Worm (Caenorhabditis elegans) whole organism, L1 larva: ENCODE results near the gene sup-36.
A peak's percentile ranks its signal among the peaks of the same experiment; 100 is the strongest.

Experiments used
- C04F5.9 ChIP-seq: sonication (generic microtip); optimal IDR thresholded peaks from 2 replicates; lab custom pipeline; 2016; ENCODE audit warnings: missing genetic modification characterization, missing compliant biosample characterization
- C16A3.4 ChIP-seq: fragments of 150-350 bp; optimal IDR thresholded peaks from 2 replicates; lab custom pipeline; 2014; ENCODE audit warnings: missing biosample characterization, missing genetic modification characterization
- C34B4.2 ChIP-seq: sonication (generic microtip); optimal IDR thresholded peaks from 2 replicates; lab custom pipeline; 2017; ENCODE audit warnings: mild to moderate bottlenecking, missing genetic modification characterization, missing compliant biosample characterization
- F16B12.6 ChIP-seq: fragments of 150-350 bp; optimal IDR thresholded peaks from 2 replicates; lab custom pipeline; 2014; ENCODE audit warnings: missing biosample characterization, missing genetic modification characterization
- aha-1 ChIP-seq: fragments of 150-350 bp; optimal IDR thresholded peaks from 2 replicates; lab custom pipeline; 2014; ENCODE audit warnings: missing biosample characterization, missing genetic modification characterization
- alr-1 ChIP-seq: fragments of 200-800 bp; sonication (Bioruptor generic); optimal IDR thresholded peaks from 2 replicates; lab custom pipeline; 2018; ENCODE audit warnings: borderline replicate concordance, mild to moderate bottlenecking, missing genetic modification characterization, missing compliant biosample characterization
- ama-1 ChIP-seq: fragments of 150-350 bp; optimal IDR thresholded peaks from 2 replicates; lab custom pipeline; 2014
- blmp-1 ChIP-seq: fragments of 150-350 bp; optimal IDR thresholded peaks from 2 replicates; lab custom pipeline; 2014; ENCODE audit warnings: missing biosample characterization, missing genetic modification characterization
- ceh-63 ChIP-seq: fragments of 200-800 bp; sonication (Bioruptor generic); optimal IDR thresholded peaks from 2 replicates; lab custom pipeline; 2018; ENCODE audit warnings: mild to moderate bottlenecking, missing genetic modification characterization, missing compliant biosample characterization
- ceh-8 ChIP-seq: fragments of 200-800 bp; sonication (Bioruptor generic); optimal IDR thresholded peaks from 2 replicates; lab custom pipeline; 2018; ENCODE audit warnings: mild to moderate bottlenecking, missing genetic modification characterization, moderate library complexity, missing compliant biosample characterization
- ceh-88 ChIP-seq: fragments of 200-800 bp; sonication (Bioruptor generic); IDR thresholded peaks from 2 replicates; pipeline ENCODE4 v1.3.6; 2022; ENCODE audit warnings: missing genetic modification characterization, missing compliant biosample characterization
- ces-1 ChIP-seq: fragments of 150-350 bp; optimal IDR thresholded peaks from 2 replicates; lab custom pipeline; 2014; ENCODE audit warnings: missing biosample characterization, missing genetic modification reagents, missing genetic modification characterization
- dpl-1 ChIP-seq, 3 experiments: fragments of 150-350 bp in 2 of 3; sonication (generic microtip) in 1 of 3; optimal IDR thresholded peaks; 2 replicates each; lab custom pipeline; 2014 to 2017; ENCODE audit warnings: missing biosample characterization in 3 of 3, missing genetic modification characterization in 3 of 3, missing genetic modification reagents in 3 of 3
- dsc-1 ChIP-seq: sonication (generic microtip); optimal IDR thresholded peaks from 2 replicates; lab custom pipeline; 2016; ENCODE audit warnings: mild to moderate bottlenecking, missing genetic modification characterization, missing compliant biosample characterization
- efl-1 ChIP-seq, 4 experiments: fragments of 150-350 bp; optimal IDR thresholded peaks in 3 of 4; peaks in 1 of 4; 1 replicate in 1 of 4; 2 replicates in 3 of 4; lab custom pipeline; 2014; ENCODE audit warnings: missing biosample characterization in 2 of 4, missing genetic modification characterization in 2 of 4, missing genetic modification reagents in 2 of 4
- egl-27 ChIP-seq, 2 experiments: fragments of 150-350 bp in 1 of 2; sonication (generic microtip); optimal IDR thresholded peaks; 3 replicates each; lab custom pipeline; 2017 to 2018; ENCODE audit warnings: missing biosample characterization in 2 of 2, missing genetic modification characterization in 2 of 2, missing genetic modification reagents in 2 of 2
- elt-2 ChIP-seq: sonication (generic microtip); optimal IDR thresholded peaks from 2 replicates; lab custom pipeline; 2016; ENCODE audit warnings: missing genetic modification characterization, mild to moderate bottlenecking, inconsistent platforms, missing compliant biosample characterization, missing genetic modification reagents
- elt-3 ChIP-seq, 6 experiments: fragments of 150-350 bp in 1 of 6; sonication (generic microtip); optimal IDR thresholded peaks; 2 replicates each; lab custom pipeline; 2017 to 2018; ENCODE audit warnings: missing biosample characterization in 6 of 6, missing genetic modification characterization in 6 of 6, inconsistent platforms in 1 of 6
- ets-5 ChIP-seq: fragments of 200-800 bp; sonication (Bioruptor generic); IDR thresholded peaks from 2 replicates; pipeline ENCODE4 v1.3.6; 2022; ENCODE audit warnings: missing genetic modification characterization, missing compliant biosample characterization
- fkh-10 ChIP-seq: sonication (generic microtip); optimal IDR thresholded peaks from 2 replicates; lab custom pipeline; 2017; ENCODE audit warnings: missing biosample characterization, missing genetic modification reagents, missing genetic modification characterization
- fkh-4 ChIP-seq: sonication (generic microtip); optimal IDR thresholded peaks from 2 replicates; lab custom pipeline; 2016; ENCODE audit warnings: missing compliant biosample characterization, missing genetic modification characterization, borderline replicate concordance
- fos-1 ChIP-seq: fragments of 150-350 bp; optimal IDR thresholded peaks from 2 replicates; lab custom pipeline; 2014; ENCODE audit warnings: missing biosample characterization, missing genetic modification characterization
- irx-1 ChIP-seq: sonication (generic microtip); optimal IDR thresholded peaks from 2 replicates; lab custom pipeline; 2016; ENCODE audit warnings: missing genetic modification characterization, missing compliant biosample characterization
- isw-1 ChIP-seq: fragments of 200-800 bp; sonication (Bioruptor generic); IDR thresholded peaks from 2 replicates; pipeline ENCODE4 v1.3.6; 2022; ENCODE audit warnings: missing genetic modification characterization, missing compliant biosample characterization
- lin-13 ChIP-seq: fragments of 150-350 bp; optimal IDR thresholded peaks from 2 replicates; lab custom pipeline; 2014; ENCODE audit warnings: missing biosample characterization, missing genetic modification reagents, missing genetic modification characterization
- lin-14 ChIP-seq: fragments of 200-800 bp; sonication (Bioruptor generic); optimal IDR thresholded peaks from 2 replicates; lab custom pipeline; 2018; ENCODE audit warnings: mild to moderate bottlenecking, missing genetic modification characterization, moderate library complexity, missing compliant biosample characterization
- lin-15B ChIP-seq: fragments of 150-350 bp; sonication (generic microtip); optimal IDR thresholded peaks from 3 replicates; lab custom pipeline; 2014; ENCODE audit warnings: missing biosample characterization, missing genetic modification characterization
- lin-35 ChIP-seq, 2 experiments: fragments of 150-350 bp; optimal IDR thresholded peaks; 2 replicates each; lab custom pipeline; 2014; ENCODE audit warnings: missing biosample characterization in 2 of 2, missing genetic modification characterization in 2 of 2, missing genetic modification reagents in 2 of 2
- lin-39 ChIP-seq: fragments of 150-350 bp; optimal IDR thresholded peaks from 2 replicates; lab custom pipeline; 2014; ENCODE audit warnings: missing biosample characterization, missing genetic modification reagents, missing genetic modification characterization
- lir-3 ChIP-seq: sonication (generic microtip); optimal IDR thresholded peaks from 2 replicates; lab custom pipeline; 2016; ENCODE audit warnings: mild to moderate bottlenecking, missing genetic modification characterization, moderate library complexity, missing compliant biosample characterization; ENCODE audit not compliant: poor library complexity
- mdl-1 ChIP-seq, 2 experiments: fragments of 150-350 bp; optimal IDR thresholded peaks; 2 replicates each; lab custom pipeline; 2014 to 2017; ENCODE audit warnings: missing biosample characterization in 2 of 2, missing genetic modification characterization in 2 of 2, inconsistent platforms in 1 of 2
- mef-2 ChIP-seq: fragments of 150-350 bp; optimal IDR thresholded peaks from 2 replicates; lab custom pipeline; 2014; ENCODE audit warnings: missing biosample characterization, missing genetic modification characterization
- nhr-12 ChIP-seq: sonication (generic microtip); optimal IDR thresholded peaks from 2 replicates; lab custom pipeline; 2017; ENCODE audit warnings: missing biosample characterization, missing genetic modification characterization
- nhr-19 ChIP-seq: fragments of 200-800 bp; sonication (Bioruptor generic); conservative IDR thresholded peaks from 2 replicates; pipeline ENCODE4 v1.3.6; 2022; ENCODE audit warnings: missing genetic modification characterization, missing compliant biosample characterization
- nhr-20 ChIP-seq: sonication (generic microtip); optimal IDR thresholded peaks from 2 replicates; lab custom pipeline; 2016; ENCODE audit warnings: mild to moderate bottlenecking, missing genetic modification characterization, missing compliant biosample characterization
- nhr-237 ChIP-seq: fragments of 150-350 bp; optimal IDR thresholded peaks from 2 replicates; lab custom pipeline; 2014; ENCODE audit warnings: missing biosample characterization, missing genetic modification characterization
- nhr-71 ChIP-seq: sonication (generic microtip); optimal IDR thresholded peaks from 2 replicates; lab custom pipeline; 2016; ENCODE audit warnings: mild to moderate bottlenecking, missing genetic modification characterization, moderate library complexity, missing compliant biosample characterization
- nhr-77 ChIP-seq: fragments of 150-350 bp; optimal IDR thresholded peaks from 2 replicates; lab custom pipeline; 2014; ENCODE audit warnings: missing biosample characterization, missing genetic modification characterization
- pag-3 ChIP-seq: sonication (generic microtip); optimal IDR thresholded peaks from 2 replicates; lab custom pipeline; 2017; ENCODE audit warnings: missing genetic modification characterization, mild to moderate bottlenecking, missing compliant biosample characterization, antibody characterized with exemption, borderline replicate concordance; ENCODE audit not compliant: insufficient read depth
- pax-3 ChIP-seq: fragments of 200-800 bp; sonication (Bioruptor generic); optimal IDR thresholded peaks from 2 replicates; lab custom pipeline; 2018; ENCODE audit warnings: mild to moderate bottlenecking, missing genetic modification characterization, moderate library complexity, missing compliant biosample characterization
- pqm-1 ChIP-seq: sonication (generic microtip); optimal IDR thresholded peaks from 3 replicates; lab custom pipeline; 2017; ENCODE audit warnings: missing biosample characterization, missing genetic modification characterization
- snpc-4 ChIP-seq: fragments of 150-350 bp; optimal IDR thresholded peaks from 2 replicates; lab custom pipeline; 2014; ENCODE audit warnings: missing biosample characterization, missing genetic modification characterization
- snu-23 ChIP-seq: sonication (generic microtip); optimal IDR thresholded peaks from 2 replicates; lab custom pipeline; 2016; ENCODE audit warnings: missing genetic modification characterization, missing compliant biosample characterization
- sox-4 ChIP-seq: sonication (generic microtip); optimal IDR thresholded peaks from 2 replicates; lab custom pipeline; 2016; ENCODE audit warnings: missing genetic modification characterization, missing compliant biosample characterization
- sptf-1 ChIP-seq: fragments of 150-350 bp; optimal IDR thresholded peaks from 2 replicates; lab custom pipeline; 2014; ENCODE audit warnings: missing biosample characterization, missing genetic modification characterization
- sup-37 ChIP-seq: fragments of 200-800 bp; sonication (Bioruptor generic); optimal IDR thresholded peaks from 2 replicates; lab custom pipeline; 2018; ENCODE audit warnings: mild to moderate bottlenecking, missing genetic modification characterization, missing compliant biosample characterization
- tbx-2 ChIP-seq: sonication (generic microtip); optimal IDR thresholded peaks from 2 replicates; lab custom pipeline; 2016; ENCODE audit warnings: missing genetic modification characterization, missing compliant biosample characterization
- unc-86 ChIP-seq: sonication (generic microtip); optimal IDR thresholded peaks from 2 replicates; lab custom pipeline; 2016; ENCODE audit warnings: missing genetic modification characterization, missing compliant biosample characterization
- unc-98 ChIP-seq: fragments of 200-800 bp; sonication (Bioruptor generic); IDR thresholded peaks from 2 replicates; pipeline ENCODE4 v1.3.6; 2022; ENCODE audit warnings: missing genetic modification characterization, missing compliant biosample characterization
- xbp-1 ChIP-seq: sonication (generic microtip); optimal IDR thresholded peaks from 2 replicates; lab custom pipeline; 2016; ENCODE audit warnings: missing genetic modification characterization, missing compliant biosample characterization
- ztf-11 ChIP-seq, 2 experiments: sonication (generic microtip); optimal IDR thresholded peaks; 2 replicates each; lab custom pipeline; 2016 to 2017; ENCODE audit warnings: missing genetic modification characterization in 2 of 2, missing biosample characterization in 1 of 2, missing compliant biosample characterization in 1 of 2
- ztf-4 ChIP-seq: fragments of 150-350 bp; optimal IDR thresholded peaks from 2 replicates; lab custom pipeline; 2014; ENCODE audit warnings: missing biosample characterization, missing genetic modification characterization

Gene sup-36

ce11 chrIV:6631704-6632272 is 30.3 kb downstream of the sup-36 start, which contains the start of the genes cest-5.1 and C01B10.9:
cest-5.1 (minus strand) TSS chrIV:6631754.
C01B10.9 (plus strand) TSS chrIV:6632222.
- TF ChIP-seq lin-14 (GFP tag; lab: Kevin White, UChicago) (no peak), lin-15B (peak; percentile 62), sox-4 (peak; percentile 86), isw-1 (peak; percentile 81), sup-37 (GFP tag; lab: Kevin White, UChicago) (peak; percentile 30), unc-86 (peak; percentile 78), alr-1 (tag; lab: Kevin White, UChicago) (no peak), snpc-4 (tag; lab: Kevin White, UChicago) (peak; percentile 53), ztf-11 (tag; optimal IDR thresholded peaks at IDR 0.05; lab: Kevin White, UChicago) (peak in 1 of 2 experiments; percentile 90), unc-98 (peak; percentile 83), lir-3 (tag; lab: Kevin White, UChicago) (peak; percentile 96), nhr-20 (tag; lab: Kevin White, UChicago) (peak; percentile 80), fkh-10 (GFP tag; lab: Kevin White, UChicago) (no peak), ama-1 (lab: Kevin White, UChicago) (no peak), lin-35 (GFP tag; optimal IDR thresholded peaks at IDR 0.05; lab: Kevin White, UChicago) (peak; percentile 96), nhr-237 (no peak), elt-3 (tag; optimal IDR thresholded peaks at IDR 0.05; lab: Kevin White, UChicago) (peak in 1 of 6 experiments; percentile 46), mef-2 (tag; lab: Kevin White, UChicago) (no peak), egl-27 (tag; optimal IDR thresholded peaks at IDR 0.05; lab: Kevin White, UChicago) (no peak), sptf-1 (tag; lab: Kevin White, UChicago) (no peak), snu-23 (GFP tag; lab: Kevin White, UChicago) (peak; percentile 85), pag-3 (tag; lab: Kevin White, UChicago) (peak; percentile 12), aha-1 (tag; lab: Kevin White, UChicago) (no peak), pqm-1 (tag; lab: Kevin White, UChicago) (no peak), ceh-88 (GFP tag; lab: Robert Waterston, UW) (peak; percentile 70), fkh-4 (tag; lab: Kevin White, UChicago) (peak; percentile 91), ets-5 (GFP tag; lab: Robert Waterston, UW) (no peak), ceh-63 (no peak), dpl-1 (GFP tag; optimal IDR thresholded peaks at IDR 0.05; lab: Kevin White, UChicago) (peak; percentile 90 to 95 (median 94)), ces-1 (GFP tag; lab: Kevin White, UChicago) (no peak), lin-13 (GFP tag; lab: Kevin White, UChicago) (peak; percentile 42), nhr-77 (tag; lab: Kevin White, UChicago) (peak; percentile 36), xbp-1 (tag; lab: Kevin White, UChicago) (peak; percentile 82), irx-1 (tag; lab: Kevin White, UChicago) (peak; percentile 94), mdl-1 (tag; optimal IDR thresholded peaks at IDR 0.05; lab: Kevin White, UChicago) (peak in 1 of 2 experiments; percentile 28), C34B4.2 (tag; lab: Kevin White, UChicago) (no peak), fos-1 (tag; lab: Kevin White, UChicago) (peak; percentile 29), F16B12.6 (tag; lab: Kevin White, UChicago) (no peak), C16A3.4 (tag; lab: Kevin White, UChicago) (peak; percentile 66), lin-39 (tag; lab: Kevin White, UChicago) (peak; percentile 66), pax-3 (tag; lab: Kevin White, UChicago) (peak; percentile 86), nhr-12 (tag; lab: Kevin White, UChicago) (no peak), C04F5.9 (tag; lab: Kevin White, UChicago) (peak; percentile 86), elt-2 (peak; percentile 67), efl-1 (optimal IDR thresholded peaks at IDR 0.05; lab: Kevin White, UChicago) (peak; percentile 64 to 95), efl-1 (GFP tag; optimal IDR thresholded peaks at IDR 0.05 in 1 of 2; lab: Kevin White, UChicago) (peak; percentile 95 to 99), ztf-4 (tag; lab: Kevin White, UChicago) (no peak), dsc-1 (tag; lab: Kevin White, UChicago) (peak; percentile 88), nhr-71 (tag; lab: Kevin White, UChicago) (peak; percentile 92), nhr-19 (peak; percentile 85), tbx-2 (tag; lab: Kevin White, UChicago) (peak; percentile 90), blmp-1 (peak; percentile 51), ceh-8 (GFP tag; lab: Kevin White, UChicago) (no peak)
